Fruit fly (Drosophila melanogaster) whole organism, wandering third instar larva: ENCODE results near the gene Sp1.
A peak's percentile ranks its signal among the peaks of the same experiment; 100 is the strongest.

Source experiments
- Abd-B ChIP-seq: fragments of >200 bp; optimal IDR thresholded peaks from 2 replicates; lab custom pipeline; 2017; ENCODE audit warnings: missing biosample characterization, missing genetic modification characterization
- CG9705 ChIP-seq: fragments of 200-800 bp; sonication (Bioruptor generic); optimal IDR thresholded peaks from 2 replicates; lab custom pipeline; 2018; ENCODE audit warnings: missing biosample characterization, mild to moderate bottlenecking, missing genetic modification characterization
- Dfd ChIP-seq: fragments of >200 bp; optimal IDR thresholded peaks from 2 replicates; lab custom pipeline; 2017; ENCODE audit warnings: missing biosample characterization, missing genetic modification characterization
- Dif ChIP-seq: fragments of 200-275, 200-300 bp; sonication (Bioruptor generic); optimal IDR thresholded peaks from 2 replicates; lab custom pipeline; 2018; ENCODE audit warnings: missing biosample characterization, missing genetic modification characterization; ENCODE audit not compliant: partially characterized antibody
- GATAd ChIP-seq: sonication (Bioruptor generic); optimal IDR thresholded peaks from 2 replicates; lab custom pipeline; 2016; ENCODE audit warnings: missing biosample characterization, missing genetic modification characterization
- HLH106 ChIP-seq: fragments of 200-800 bp; optimal IDR thresholded peaks from 3 replicates; lab custom pipeline; 2019; ENCODE audit warnings: missing biosample characterization, mild to moderate bottlenecking, missing genetic modification characterization, moderate library complexity
- Hnf4 ChIP-seq: fragments of 200-800 bp; sonication (Bioruptor generic); optimal IDR thresholded peaks from 2 replicates; lab custom pipeline; 2016; ENCODE audit warnings: missing biosample characterization, mild to moderate bottlenecking, missing genetic modification characterization
- Hr78 ChIP-seq: fragments of >200 bp; optimal IDR thresholded peaks from 2 replicates; lab custom pipeline; 2017; ENCODE audit warnings: missing biosample characterization, missing genetic modification characterization
- Hr83 ChIP-seq: fragments of 200-300 bp; sonication (Bioruptor generic); optimal IDR thresholded peaks from 2 replicates; lab custom pipeline; 2016; ENCODE audit warnings: missing biosample characterization, mild to moderate bottlenecking, missing genetic modification characterization, moderate library complexity; ENCODE audit not compliant: poor library complexity, severe bottlenecking
- Jra ChIP-seq: sonication (Bioruptor generic); optimal IDR thresholded peaks from 2 replicates; lab custom pipeline; 2016; ENCODE audit warnings: missing biosample characterization, missing genetic modification characterization
- Myc ChIP-seq: fragments of >200 bp; optimal IDR thresholded peaks from 2 replicates; lab custom pipeline; 2017
- N ChIP-seq: fragments of >200 bp; optimal IDR thresholded peaks from 2 replicates; lab custom pipeline; 2018; ENCODE audit warnings: missing biosample characterization, missing external identifiers, missing genetic modification characterization
- OdsH ChIP-seq: fragments of 200-800 bp; sonication (Bioruptor generic); optimal IDR thresholded peaks from 2 replicates; lab custom pipeline; 2016; ENCODE audit warnings: missing biosample characterization, mild to moderate bottlenecking, missing genetic modification characterization
- Rel ChIP-seq, 2 experiments: fragments of 200-800 bp; sonication (Bioruptor generic) in 1 of 2; optimal IDR thresholded peaks; 2 replicates in 1 of 2; 3 replicates in 1 of 2; lab custom pipeline; 2016 to 2019; ENCODE audit warnings: mild to moderate bottlenecking in 2 of 2, missing biosample characterization in 2 of 2, missing genetic modification characterization in 2 of 2, moderate library complexity in 1 of 2
- Sp1 ChIP-seq: fragments of 200-800 bp; sonication (Bioruptor generic); optimal IDR thresholded peaks from 3 replicates; lab custom pipeline; 2019; ENCODE audit warnings: missing biosample characterization, mild to moderate bottlenecking, missing genetic modification characterization, moderate library complexity
- br ChIP-seq: fragments of 200-800 bp; sonication (Bioruptor generic); optimal IDR thresholded peaks from 2 replicates; lab custom pipeline; 2016; ENCODE audit warnings: missing biosample characterization, missing genetic modification characterization
- brk ChIP-seq: fragments of 200-800 bp; sonication (Bioruptor generic); optimal IDR thresholded peaks from 2 replicates; lab custom pipeline; 2016; ENCODE audit warnings: missing biosample characterization, mild to moderate bottlenecking, missing genetic modification characterization
- dl ChIP-seq, 2 experiments: fragments of 175-275, 200-275 bp in 1 of 2; fragments of 200-275 bp in 1 of 2; sonication (Bioruptor generic); optimal IDR thresholded peaks; lab custom pipeline; 2018; ENCODE audit warnings: mild to moderate bottlenecking in 2 of 2, missing biosample characterization in 2 of 2, missing genetic modification characterization in 2 of 2, moderate library complexity in 2 of 2; ENCODE audit not compliant: partially characterized antibody in 2 of 2, insufficient read depth in 1 of 2
- dmrt93B ChIP-seq: fragments of 200-800 bp; sonication (Bioruptor generic); optimal IDR thresholded peaks from 2 replicates; lab custom pipeline; 2018; ENCODE audit warnings: missing biosample characterization, mild to moderate bottlenecking, missing genetic modification characterization
- dsf ChIP-seq: sonication (Bioruptor generic); optimal IDR thresholded peaks from 2 replicates; lab custom pipeline; 2016; ENCODE audit warnings: missing biosample characterization, missing genetic modification characterization, borderline replicate concordance
- ey ChIP-seq: fragments of 200-800 bp; sonication (Bioruptor generic); optimal IDR thresholded peaks from 2 replicates; lab custom pipeline; 2016; ENCODE audit warnings: missing biosample characterization, missing genetic modification characterization
- foxo ChIP-seq, 2 experiments: fragments of 200-800 bp; sonication (Bioruptor generic); optimal IDR thresholded peaks; 2 replicates in 1 of 2; 3 replicates in 1 of 2; lab custom pipeline; 2016 to 2017; ENCODE audit warnings: missing biosample characterization in 2 of 2, missing genetic modification characterization in 2 of 2
- fru ChIP-seq: fragments of 200-800 bp; sonication (Bioruptor generic); optimal IDR thresholded peaks from 3 replicates; lab custom pipeline; 2016; ENCODE audit warnings: missing biosample characterization, mild to moderate bottlenecking, missing genetic modification characterization
- h ChIP-seq: fragments of 200-800 bp; sonication (Bioruptor generic); optimal IDR thresholded peaks from 3 replicates; lab custom pipeline; 2016; ENCODE audit warnings: missing biosample characterization, mild to moderate bottlenecking, missing genetic modification characterization
- lola ChIP-seq: fragments of >200 bp; optimal IDR thresholded peaks from 2 replicates; lab custom pipeline; 2017; ENCODE audit warnings: missing biosample characterization, missing genetic modification characterization
- psq ChIP-seq: fragments of 200-800 bp; sonication (Bioruptor generic); optimal IDR thresholded peaks from 3 replicates; lab custom pipeline; 2017; ENCODE audit warnings: missing biosample characterization, mild to moderate bottlenecking, missing genetic modification characterization, moderate library complexity
- rgr ChIP-seq: fragments of 200-800 bp; sonication (Bioruptor generic); optimal IDR thresholded peaks from 3 replicates; lab custom pipeline; 2016; ENCODE audit warnings: missing biosample characterization, mild to moderate bottlenecking, missing genetic modification characterization
- sage ChIP-seq: fragments of 200-800 bp; sonication (Bioruptor generic); optimal IDR thresholded peaks from 2 replicates; lab custom pipeline; 2016; ENCODE audit warnings: missing biosample characterization, mild to moderate bottlenecking, missing genetic modification characterization
- sv ChIP-seq: fragments of 200-800 bp; sonication (Bioruptor generic); optimal IDR thresholded peaks from 3 replicates; lab custom pipeline; 2016; ENCODE audit warnings: missing biosample characterization, missing genetic modification characterization
- usp ChIP-seq: fragments of >200 bp; optimal IDR thresholded peaks from 2 replicates; lab custom pipeline; 2017; ENCODE audit warnings: missing biosample characterization, missing genetic modification characterization
- woc ChIP-seq: sonication (Bioruptor generic); optimal IDR thresholded peaks from 2 replicates; lab custom pipeline; 2016; ENCODE audit warnings: missing biosample characterization, mild to moderate bottlenecking, missing genetic modification characterization

Sp1 gene

dm6 chrX:9684697-9685567 is 44.5 kb upstream of the Sp1 start (continued):
- peak; percentile 46 for TF ChIP-seq Sp1 (GFP tag; lab: Kevin White, UChicago)
- TF ChIP-seq lola (GFP tag; lab: Kevin White, UChicago) = no peak
- no peak for TF ChIP-seq ey (GFP tag; lab: Kevin White, UChicago)

- TF ChIP-seq ey (GFP tag; lab: Kevin White, UChicago) (peak; percentile 74), CG9705 (GFP tag; lab: Kevin White, UChicago) (peak; percentile 62), Hnf4 (GFP tag; lab: Kevin White, UChicago) (peak; percentile 30), sv (GFP tag; lab: Kevin White, UChicago) (peak; percentile 55), lola (GFP tag; lab: Kevin White, UChicago) (no peak), OdsH (GFP tag; lab: Kevin White, UChicago) (peak; percentile 21), Myc (peak; percentile 82), Abd-B (GFP tag; lab: Kevin White, UChicago) (no peak), dmrt93B (GFP tag; lab: Kevin White, UChicago) (peak; percentile 73), Sp1 (GFP tag; lab: Kevin White, UChicago) (peak; percentile 70), dsf (GFP tag; lab: Kevin White, UChicago) (no peak), rgr (GFP tag; lab: Kevin White, UChicago) (peak; percentile 67), psq (peak; percentile 26), Jra (GFP tag; lab: Kevin White, UChicago) (peak; percentile 60), Dfd (GFP tag; lab: Kevin White, UChicago) (no peak), Dif (GFP tag; lab: Kevin White, UChicago) (peak; percentile 72), h (GFP tag; lab: Kevin White, UChicago) (peak; percentile 63), Rel (GFP tag; optimal IDR thresholded peaks at IDR 0.05; lab: Kevin White, UChicago) (no peak), Rel (tag; optimal IDR thresholded peaks at IDR 0.05; lab: Kevin White, UChicago) (peak; percentile 17), HLH106 (tag; lab: Kevin White, UChicago) (peak; percentile 78), Hr83 (no peak), GATAd (GFP tag; lab: Kevin White, UChicago) (no peak), dl (GFP tag; optimal IDR thresholded peaks at IDR 0.05; lab: Kevin White, UChicago; ENCODE audit: insufficient read depth in 1 of 2, partially characterized antibody in 2 of 2) (peak; percentile 5 to 78), foxo (GFP tag; optimal IDR thresholded peaks at IDR 0.05; lab: Kevin White, UChicago) (peak in 1 of 2 experiments; percentile 70), N (GFP tag; lab: Kevin White, UChicago) (no peak), br (GFP tag; lab: Kevin White, UChicago) (peak; percentile 65), brk (GFP tag; lab: Kevin White, UChicago) (peak; percentile 6), sage (GFP tag; lab: Kevin White, UChicago) (no peak), woc (GFP tag; lab: Kevin White, UChicago) (peak; percentile 97), fru (GFP tag; lab: Kevin White, UChicago) (peak; percentile 74)
Observed at dm6 chrX:9685568-9686413, 43.7 kb upstream of the Sp1 start.

- TF ChIP-seq br (GFP tag; lab: Kevin White, UChicago) = no peak
- TF ChIP-seq sv (GFP tag; lab: Kevin White, UChicago) = no peak
- TF ChIP-seq brk (GFP tag; lab: Kevin White, UChicago) = no peak
- peak; percentile 49 for TF ChIP-seq Hr83
- no peak for TF ChIP-seq OdsH (GFP tag; lab: Kevin White, UChicago)
- no peak for TF ChIP-seq usp (GFP tag; lab: Kevin White, UChicago)
- TF ChIP-seq dl (GFP tag; optimal IDR thresholded peaks at IDR 0.05; lab: Kevin White, UChicago; ENCODE audit: insufficient read depth in 1 of 2, partially characterized antibody in 2 of 2) = no peak
- no peak for TF ChIP-seq CG9705 (GFP tag; lab: Kevin White, UChicago)
- no peak for TF ChIP-seq Rel (GFP tag; optimal IDR thresholded peaks at IDR 0.05; lab: Kevin White, UChicago)
- peak; percentile 21 for TF ChIP-seq Rel (tag; optimal IDR thresholded peaks at IDR 0.05; lab: Kevin White, UChicago)
- no peak for TF ChIP-seq Hr78 (GFP tag; lab: Kevin White, UChicago)
- TF ChIP-seq dsf (GFP tag; lab: Kevin White, UChicago) = no peak
- no peak for TF ChIP-seq foxo (GFP tag; optimal IDR thresholded peaks at IDR 0.05; lab: Kevin White, UChicago)
- peak; percentile 51 for TF ChIP-seq woc (GFP tag; lab: Kevin White, UChicago)
- TF ChIP-seq HLH106 (tag; lab: Kevin White, UChicago) = no peak
Observed at dm6 chrX:9686546-9687219, 42.8 kb upstream of the Sp1 start, which contains the start of gene nej. Gene nej, minus strand, starts transcription at chrX:9687066.
